Fruit fly (Drosophila melanogaster) whole organism, embryonic: Measurements from ENCODE around the gene Ir31a.

Source experiments
- Atf6 ChIP-seq: fragments of 200-800 bp; sonication (Bioruptor generic); IDR thresholded peaks from 2 replicates; pipeline ENCODE4 v1.3.6; 2022; ENCODE audit warnings: missing biosample characterization, missing genetic modification characterization
- Bdp1 ChIP-seq: fragments of 200-800 bp; sonication (Bioruptor generic); optimal IDR thresholded peaks from 3 replicates; lab custom pipeline; 2016; ENCODE audit warnings: missing biosample characterization, missing genetic modification characterization
- Bgb ChIP-seq: fragments of 200-800 bp; sonication (Bioruptor generic); IDR thresholded peaks from 2 replicates; pipeline ENCODE4 v1.3.6; 2022; ENCODE audit warnings: missing biosample characterization, missing genetic modification characterization; ENCODE audit not compliant: partially characterized antibody
- CG12391 ChIP-seq: fragments of 200-800 bp; sonication (Bioruptor generic); optimal IDR thresholded peaks from 3 replicates; lab custom pipeline; 2018; ENCODE audit warnings: missing biosample characterization, mild to moderate bottlenecking, missing genetic modification characterization, moderate library complexity
- CG1792 ChIP-seq: fragments of 200-800 bp; sonication (Bioruptor generic); optimal IDR thresholded peaks from 2 replicates; lab custom pipeline; 2016; ENCODE audit warnings: missing biosample characterization, missing genetic modification characterization
- CG18476 ChIP-seq: fragments of 200-800 bp; sonication (Bioruptor generic); optimal IDR thresholded peaks from 2 replicates; lab custom pipeline; 2016; ENCODE audit warnings: missing biosample characterization, mild to moderate bottlenecking, missing genetic modification characterization
- CG2116 ChIP-seq: fragments of 200-800 bp; sonication (Bioruptor generic); optimal IDR thresholded peaks from 3 replicates; lab custom pipeline; 2018; ENCODE audit warnings: missing biosample characterization, mild to moderate bottlenecking, missing genetic modification characterization
- CG2120 ChIP-seq: fragments of 200-800 bp; sonication (Bioruptor generic); optimal IDR thresholded peaks from 3 replicates; lab custom pipeline; 2016; ENCODE audit warnings: missing biosample characterization, missing genetic modification characterization
- CG2678 ChIP-seq: fragments of 200-800 bp; sonication (Bioruptor generic); optimal IDR thresholded peaks from 3 replicates; lab custom pipeline; 2019; ENCODE audit warnings: missing biosample characterization, mild to moderate bottlenecking, missing genetic modification characterization, moderate library complexity
- CG30403 ChIP-seq: fragments of 200-800 bp; sonication (Bioruptor generic); optimal IDR thresholded peaks from 3 replicates; lab custom pipeline; 2016; ENCODE audit warnings: missing biosample characterization, missing genetic modification characterization
- CG3065 ChIP-seq: fragments of 200-800 bp; sonication (Bioruptor generic); optimal IDR thresholded peaks from 2 replicates; lab custom pipeline; 2016; ENCODE audit warnings: missing biosample characterization, missing genetic modification characterization
- CG31224 ChIP-seq: fragments of 200-800 bp; sonication (Bioruptor generic); IDR thresholded peaks from 2 replicates; pipeline ENCODE4 v1.3.6; 2022; ENCODE audit warnings: missing biosample characterization, missing genetic modification characterization
- CG5953 ChIP-seq: fragments of 200-800 bp; sonication (Bioruptor generic); IDR thresholded peaks from 2 replicates; pipeline ENCODE4 v1.3.6; 2022; ENCODE audit warnings: missing biosample characterization, missing genetic modification characterization
- CG6854 ChIP-seq: fragments of 200-800 bp; sonication (Bioruptor generic); optimal IDR thresholded peaks from 3 replicates; lab custom pipeline; 2017; ENCODE audit warnings: missing biosample characterization, mild to moderate bottlenecking, missing genetic modification characterization
- CG8089 ChIP-seq: fragments of 200-800 bp; sonication (Bioruptor generic); optimal IDR thresholded peaks from 3 replicates; lab custom pipeline; 2016; ENCODE audit warnings: missing biosample characterization, missing genetic modification characterization
- CG8290 ChIP-seq, 3 experiments: fragments of 200-800 bp; sonication (Bioruptor generic); optimal IDR thresholded peaks; 2 replicates each; lab custom pipeline; 2016 to 2019; ENCODE audit warnings: missing biosample characterization in 3 of 3, missing genetic modification characterization in 3 of 3, mild to moderate bottlenecking in 2 of 3, moderate library complexity in 1 of 3
- CG8944 ChIP-seq: fragments of 200-800 bp; sonication (Bioruptor generic); optimal IDR thresholded peaks from 3 replicates; lab custom pipeline; 2016; ENCODE audit warnings: missing biosample characterization, missing genetic modification characterization
- MBD-R2 ChIP-seq: fragments of 200-800 bp; sonication (Bioruptor generic); IDR thresholded peaks from 2 replicates; pipeline ENCODE4 v1.3.6; 2022; ENCODE audit warnings: missing biosample characterization, missing genetic modification characterization
- MTF-1 ChIP-seq: fragments of 200-800 bp; sonication (Bioruptor generic); optimal IDR thresholded peaks from 2 replicates; lab custom pipeline; 2018; ENCODE audit warnings: missing biosample characterization, mild to moderate bottlenecking, missing genetic modification characterization, borderline replicate concordance
- Max ChIP-seq: fragments of 200-800 bp; sonication (Bioruptor generic); optimal IDR thresholded peaks from 2 replicates; lab custom pipeline; 2016; ENCODE audit warnings: missing biosample characterization, mild to moderate bottlenecking, missing genetic modification characterization
- Mrtf ChIP-seq: fragments of 200-800 bp; sonication (Bioruptor generic); IDR thresholded peaks from 3 replicates; pipeline ENCODE4 v1.3.6; 2022; ENCODE audit warnings: missing biosample characterization, missing genetic modification characterization
- NfI ChIP-seq: fragments of 200-800 bp; sonication (Bioruptor generic); optimal IDR thresholded peaks from 3 replicates; lab custom pipeline; 2018; ENCODE audit warnings: missing biosample characterization, mild to moderate bottlenecking, missing genetic modification characterization, moderate library complexity
- Ravus ChIP-seq: fragments of 200-800 bp; sonication (Bioruptor generic); IDR thresholded peaks from 2 replicates; pipeline ENCODE4 v1.3.6; 2022; ENCODE audit warnings: missing biosample characterization, missing genetic modification characterization
- Spps ChIP-seq: fragments of 200-800 bp; sonication (Bioruptor generic); optimal IDR thresholded peaks from 2 replicates; lab custom pipeline; 2018; ENCODE audit warnings: missing biosample characterization, mild to moderate bottlenecking, missing genetic modification characterization
- amos ChIP-seq: fragments of 200-800 bp; sonication (Bioruptor generic); IDR thresholded peaks from 2 replicates; pipeline ENCODE4 v1.3.6; 2022; ENCODE audit warnings: missing biosample characterization, missing genetic modification characterization; ENCODE audit not compliant: partially characterized antibody
- br ChIP-seq: fragments of >200 bp; optimal IDR thresholded peaks from 2 replicates; lab custom pipeline; 2017
- caup ChIP-seq: fragments of 200-800 bp; sonication (Bioruptor generic); optimal IDR thresholded peaks from 3 replicates; lab custom pipeline; 2017; ENCODE audit warnings: missing biosample characterization, mild to moderate bottlenecking, missing genetic modification characterization, moderate library complexity; ENCODE audit not compliant: severe bottlenecking
- croc ChIP-seq: fragments of 200-800 bp; sonication (Bioruptor generic); conservative IDR thresholded peaks from 3 replicates; pipeline ENCODE4 v1.3.6; 2022; ENCODE audit warnings: missing biosample characterization, missing genetic modification characterization
- disco-r ChIP-seq: fragments of 200-800 bp; sonication (Bioruptor generic); optimal IDR thresholded peaks from 2 replicates; lab custom pipeline; 2016; ENCODE audit warnings: missing biosample characterization, missing genetic modification characterization
- dmrt11E ChIP-seq: fragments of 200-800 bp; sonication (Bioruptor generic); optimal IDR thresholded peaks from 3 replicates; lab custom pipeline; 2018; ENCODE audit warnings: missing biosample characterization, mild to moderate bottlenecking, missing genetic modification characterization, moderate library complexity
- dpn ChIP-seq, 2 experiments: fragments of 200-800 bp; sonication (Bioruptor generic); optimal IDR thresholded peaks; 3 replicates each; lab custom pipeline; 2016; ENCODE audit warnings: missing biosample characterization in 2 of 2, missing genetic modification characterization in 2 of 2
- fd3F ChIP-seq: fragments of 200-800 bp; sonication (Bioruptor generic); optimal IDR thresholded peaks from 2 replicates; lab custom pipeline; 2018; ENCODE audit warnings: missing biosample characterization, mild to moderate bottlenecking, missing genetic modification characterization, moderate library complexity
- gsb ChIP-seq: fragments of 200-800 bp; sonication (Bioruptor generic); IDR thresholded peaks from 2 replicates; pipeline ENCODE4 v1.3.6; 2022; ENCODE audit warnings: missing biosample characterization, missing genetic modification characterization
- ham ChIP-seq: fragments of 200-800 bp; sonication (Bioruptor generic); IDR thresholded peaks from 2 replicates; pipeline ENCODE4 v1.3.6; 2022; ENCODE audit warnings: missing biosample characterization, missing genetic modification characterization
- hbn ChIP-seq: fragments of 200-800 bp; sonication (Bioruptor generic); IDR thresholded peaks from 2 replicates; pipeline ENCODE4 v1.3.6; 2022; ENCODE audit warnings: missing biosample characterization, missing genetic modification characterization; ENCODE audit not compliant: partially characterized antibody
- her ChIP-seq: fragments of 200-800 bp; sonication (Bioruptor generic); optimal IDR thresholded peaks from 2 replicates; lab custom pipeline; 2016; ENCODE audit warnings: missing biosample characterization, missing genetic modification characterization
- ind ChIP-seq: fragments of 200-800 bp; sonication (Bioruptor generic); optimal IDR thresholded peaks from 3 replicates; lab custom pipeline; 2016; ENCODE audit warnings: missing biosample characterization, missing genetic modification characterization
- inv ChIP-seq: fragments of 200-800 bp; sonication (Bioruptor generic); IDR thresholded peaks from 2 replicates; pipeline ENCODE4 v1.3.6; 2022; ENCODE audit warnings: missing biosample characterization, missing genetic modification characterization; ENCODE audit not compliant: partially characterized antibody
- jing ChIP-seq: fragments of 200-800 bp; sonication (Bioruptor generic); optimal IDR thresholded peaks from 2 replicates; lab custom pipeline; 2018; ENCODE audit warnings: missing biosample characterization, mild to moderate bottlenecking, missing genetic modification characterization
- odd ChIP-seq: fragments of 200-800 bp; sonication (Bioruptor generic); optimal IDR thresholded peaks from 2 replicates; lab custom pipeline; 2017; ENCODE audit warnings: missing biosample characterization, mild to moderate bottlenecking, missing genetic modification characterization
- peb ChIP-seq: fragments of 200-800 bp; sonication (Bioruptor generic); IDR thresholded peaks from 2 replicates; pipeline ENCODE4 v1.3.6; 2022; ENCODE audit warnings: missing biosample characterization, missing genetic modification characterization
- prd ChIP-seq, 3 experiments: fragments of >200 bp in 2 of 3; fragments of 200-800 bp in 1 of 3; sonication (Bioruptor generic) in 1 of 3; optimal IDR thresholded peaks in 2 of 3; IDR thresholded peaks in 1 of 3; 2 replicates in 2 of 3; 3 replicates in 1 of 3; pipeline versions ENCODE4 v1.3.6 to Lab custom; 2017 to 2022; ENCODE audit warnings: missing biosample characterization in 1 of 3, missing genetic modification characterization in 1 of 3
- pros ChIP-seq: fragments of 200-800 bp; sonication (Bioruptor generic); optimal IDR thresholded peaks from 3 replicates; lab custom pipeline; 2019; ENCODE audit warnings: missing biosample characterization, mild to moderate bottlenecking, missing genetic modification characterization, moderate library complexity
- pum ChIP-seq: fragments of 200-800 bp; sonication (Bioruptor generic); optimal IDR thresholded peaks from 2 replicates; lab custom pipeline; 2016; ENCODE audit warnings: missing biosample characterization, missing genetic modification characterization
- rib ChIP-seq: fragments of 200-800 bp; sonication (Bioruptor generic); IDR thresholded peaks from 2 replicates; pipeline ENCODE4 v1.3.6; 2022; ENCODE audit warnings: missing biosample characterization, missing genetic modification characterization
- run ChIP-seq: fragments of 200-800 bp; sonication (Bioruptor generic); optimal IDR thresholded peaks from 3 replicates; lab custom pipeline; 2018; ENCODE audit warnings: missing biosample characterization, mild to moderate bottlenecking, missing genetic modification characterization
- sna ChIP-seq: fragments of 200-800 bp; sonication (Bioruptor generic); IDR thresholded peaks from 2 replicates; pipeline ENCODE4 v1.3.6; 2022; ENCODE audit warnings: missing biosample characterization, missing genetic modification characterization; ENCODE audit not compliant: partially characterized antibody
- trem ChIP-seq: fragments of 200-800 bp; optimal IDR thresholded peaks from 3 replicates; lab custom pipeline; 2019; ENCODE audit warnings: missing biosample characterization, mild to moderate bottlenecking, missing genetic modification characterization, moderate library complexity
- trh ChIP-seq: fragments of 200-800 bp; sonication (Bioruptor generic); optimal IDR thresholded peaks from 2 replicates; lab custom pipeline; 2016; ENCODE audit warnings: missing biosample characterization, missing genetic modification characterization

Gene Ir31a

DNA sequence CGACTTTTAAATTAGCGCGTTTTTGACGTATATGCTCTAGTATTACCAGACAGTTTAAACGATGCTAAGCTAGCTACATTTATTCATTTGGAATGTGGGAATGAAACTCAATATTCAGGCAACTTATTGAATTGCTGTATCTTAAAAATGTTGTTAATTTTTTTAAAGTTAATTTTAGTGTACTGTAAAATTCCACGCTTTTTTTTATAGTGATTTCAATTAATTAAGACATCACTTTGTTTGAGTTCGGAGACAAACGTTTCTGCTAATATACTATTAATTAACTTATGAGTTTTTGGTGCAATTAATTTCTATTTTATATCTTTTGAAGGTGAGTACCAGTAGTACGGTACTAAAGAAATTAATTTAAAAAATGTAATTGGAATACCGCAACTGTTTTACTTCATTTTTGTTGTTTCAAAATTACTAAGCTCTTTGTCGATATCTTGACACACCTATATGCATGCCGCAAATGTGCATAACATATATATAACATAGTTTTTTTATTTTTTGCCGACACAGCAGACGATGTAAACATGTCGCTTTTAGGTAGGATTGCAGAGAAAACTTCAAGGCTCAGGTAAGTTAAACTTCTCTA is 19.1 kb upstream of the Ir31a start, which contains the start of the genes Cdk1 and mRpS7 (continued):
- TF ChIP-seq Ravus (GFP tag; lab: Robert Waterston, UW) (no peak; the same call in 1 of the 2 replicates), peb (no peak), CG3065 (no peak), CG2120 (GFP tag; lab: Kevin White, UChicago) (peak; percentile 80), amos (no peak), Bdp1 (no peak), Atf6 (peak; percentile 79), croc (GFP tag; lab: Robert Waterston, UW) (peak; percentile 57), her (no peak), NfI (GFP tag; lab: Kevin White, UChicago) (peak; percentile 76), disco-r (GFP tag; lab: Kevin White, UChicago) (peak; percentile 18), CG8290 (GFP tag; optimal IDR thresholded peaks at IDR 0.05; lab: Kevin White, UChicago) (peak; percentile 43), CG8290 (tag; optimal IDR thresholded peaks at IDR 0.05; lab: Kevin White, UChicago) (peak in 1 of 2 experiments; percentile 19), ham (GFP tag; lab: Robert Waterston, UW) (no peak), caup (GFP tag; lab: Kevin White, UChicago) (peak; percentile 52), rib (GFP tag; lab: Robert Waterston, UW) (no peak), gsb (GFP tag; lab: Robert Waterston, UW) (0 out of 2 replicates have a peak, but pooled peaks have one; percentile 32), CG8089 (GFP tag; lab: Kevin White, UChicago) (peak; percentile 42), jing (GFP tag; lab: Kevin White, UChicago) (no peak), CG2116 (GFP tag; lab: Kevin White, UChicago) (peak; percentile 84), MBD-R2 (0 out of 2 replicates have a peak, but pooled peaks have one; percentile 18), MTF-1 (GFP tag; lab: Kevin White, UChicago) (no peak), Mrtf (no peak; the same call in 2 of the 3 replicates), prd (optimal IDR thresholded peaks at IDR 0.05; lab: Kevin White, UChicago) (no peak), prd (GFP tag; IDR thresholded peaks at IDR 0.05; lab: Robert Waterston, UW) (peak; percentile 81), br (lab: Kevin White, UChicago) (no peak), CG1792 (GFP tag; lab: Kevin White, UChicago) (no peak), fd3F (GFP tag; lab: Kevin White, UChicago) (peak; percentile 66), CG2678 (tag; lab: Kevin White, UChicago) (peak; percentile 87), Bgb (GFP tag; lab: Robert Waterston, UW) (no peak), CG8944 (GFP tag; lab: Kevin White, UChicago) (peak; percentile 42), Max (GFP tag; lab: Kevin White, UChicago) (peak; percentile 79), CG31224 (GFP tag; lab: Robert Waterston, UW) (peak; percentile 39; the same call in 1 of the 2 replicates), Spps (tag; lab: Kevin White, UChicago) (peak; percentile 66), dpn (GFP tag; optimal IDR thresholded peaks at IDR 0.05; lab: Kevin White, UChicago) (peak; percentile 29 to 62), CG6854 (peak; percentile 3), pum (peak; percentile 56), ind (peak; percentile 77), dmrt11E (peak; percentile 71), CG18476 (peak; percentile 64), trh (GFP tag; lab: Kevin White, UChicago) (peak; percentile 60), CG12391 (peak; percentile 89), sna (no peak), trem (tag; lab: Kevin White, UChicago) (peak; percentile 61), CG5953 (GFP tag; lab: Robert Waterston, UW) (0 out of 2 replicates have a peak, but pooled peaks have one; percentile 52), run (tag; lab: Kevin White, UChicago) (no peak), CG30403 (peak; percentile 83), odd (no peak), hbn (GFP tag; lab: Robert Waterston, UW) (no peak), inv (no peak), pros (GFP tag; lab: Kevin White, UChicago) (no peak)
